Worm (Caenorhabditis elegans) whole organism, L4 larva: ENCODE data around the gene sftd-3.

Experiments
- F10B5.3 ChIP-seq: sonication (generic microtip); optimal IDR thresholded peaks from 2 replicates; lab custom pipeline; 2016; ENCODE audit warnings: mild to moderate bottlenecking, missing genetic modification characterization, missing compliant biosample characterization
- F26F4.8 ChIP-seq: fragments of 200-800 bp; sonication (Bioruptor generic); conservative IDR thresholded peaks from 2 replicates; pipeline ENCODE4 v1.3.6; 2022; ENCODE audit warnings: missing genetic modification characterization, missing compliant biosample characterization
- T20F7.1 ChIP-seq: fragments of 200-800 bp; sonication (Bioruptor generic); optimal IDR thresholded peaks from 2 replicates; lab custom pipeline; 2018; ENCODE audit warnings: mild to moderate bottlenecking, missing genetic modification characterization, missing compliant biosample characterization
- arid-1 ChIP-seq: fragments of 200-800 bp; sonication (Bioruptor generic); conservative IDR thresholded peaks from 2 replicates; pipeline ENCODE4 v1.3.6; 2022; ENCODE audit warnings: missing genetic modification reagents, missing genetic modification characterization, missing compliant biosample characterization
- ceh-20 ChIP-seq: fragments of 200-800 bp; sonication (Bioruptor generic); IDR thresholded peaks from 2 replicates; pipeline ENCODE4 v1.3.6; 2022; ENCODE audit warnings: missing genetic modification reagents, missing genetic modification characterization, missing compliant biosample characterization
- ceh-62 ChIP-seq: sonication (generic microtip); optimal IDR thresholded peaks from 2 replicates; lab custom pipeline; 2017; ENCODE audit warnings: missing biosample characterization, missing genetic modification characterization
- daf-19 ChIP-seq: fragments of 200-800 bp; sonication (Bioruptor generic); conservative IDR thresholded peaks from 2 replicates; pipeline ENCODE4 v1.3.6; 2022; ENCODE audit warnings: missing genetic modification characterization, missing compliant biosample characterization
- dmd-6 ChIP-seq: fragments of 200-800 bp; sonication (Bioruptor generic); IDR thresholded peaks from 2 replicates; pipeline ENCODE4 v1.3.6; 2022; ENCODE audit warnings: missing genetic modification reagents, missing genetic modification characterization, missing compliant biosample characterization
- dmd-9 ChIP-seq: fragments of 200-800 bp; sonication (Bioruptor generic); IDR thresholded peaks from 2 replicates; pipeline ENCODE4 v1.3.6; 2022; ENCODE audit warnings: missing genetic modification reagents, missing genetic modification characterization, missing compliant biosample characterization
- dve-1 ChIP-seq: sonication (generic microtip); optimal IDR thresholded peaks from 2 replicates; lab custom pipeline; 2017; ENCODE audit warnings: antibody characterized with exemption, mild to moderate bottlenecking, missing genetic modification characterization, missing compliant biosample characterization; ENCODE audit not compliant: insufficient read depth
- egl-43 ChIP-seq: fragments of 200-800 bp; sonication (Bioruptor generic); IDR thresholded peaks from 2 replicates; pipeline ENCODE4 v1.3.6; 2022; ENCODE audit warnings: missing genetic modification reagents, missing genetic modification characterization, missing compliant biosample characterization
- lin-39 ChIP-seq: fragments of 150-350 bp; optimal IDR thresholded peaks from 2 replicates; lab custom pipeline; 2014; ENCODE audit warnings: missing biosample characterization, missing genetic modification reagents, missing genetic modification characterization
- madf-5 ChIP-seq, 2 experiments: fragments of 200-800 bp; sonication (Bioruptor generic); IDR thresholded peaks; 2 replicates each; pipeline ENCODE4 v1.3.6; 2022; ENCODE audit warnings: missing compliant biosample characterization in 2 of 2, missing genetic modification characterization in 2 of 2
- madf-9 ChIP-seq: fragments of 200-800 bp; sonication (Bioruptor generic); conservative IDR thresholded peaks from 2 replicates; pipeline ENCODE4 v1.3.6; 2022; ENCODE audit warnings: missing genetic modification reagents, missing genetic modification characterization, missing compliant biosample characterization
- mdt-29 ChIP-seq: fragments of 200-800 bp; sonication (Bioruptor generic); IDR thresholded peaks from 2 replicates; pipeline ENCODE4 v1.3.6; 2022; ENCODE audit warnings: missing genetic modification reagents, missing genetic modification characterization, missing compliant biosample characterization
- mep-1 ChIP-seq: fragments of 150-350 bp; sonication (generic microtip); optimal IDR thresholded peaks from 3 replicates; lab custom pipeline; 2014; ENCODE audit warnings: missing biosample characterization, missing genetic modification characterization
- nhr-10 ChIP-seq: fragments of 150-350 bp; optimal IDR thresholded peaks from 2 replicates; lab custom pipeline; 2014; ENCODE audit warnings: missing biosample characterization, missing genetic modification characterization
- nhr-42 ChIP-seq: fragments of 200-800 bp; sonication (Bioruptor generic); IDR thresholded peaks from 2 replicates; pipeline ENCODE4 v1.3.6; 2022; ENCODE audit warnings: missing genetic modification characterization, missing compliant biosample characterization
- php-3 ChIP-seq: fragments of 200-800 bp; sonication (Bioruptor generic); IDR thresholded peaks from 2 replicates; pipeline ENCODE4 v1.3.6; 2022; ENCODE audit warnings: missing genetic modification reagents, missing genetic modification characterization, missing compliant biosample characterization
- snpc-1.2 ChIP-seq: fragments of 200-800 bp; sonication (Bioruptor generic); IDR thresholded peaks from 2 replicates; pipeline ENCODE4 v1.3.6; 2022; ENCODE audit warnings: missing genetic modification reagents, missing genetic modification characterization, missing compliant biosample characterization
- tag-97 ChIP-seq: fragments of 200-800 bp; sonication (Bioruptor generic); IDR thresholded peaks from 2 replicates; pipeline ENCODE4 v1.3.6; 2022; ENCODE audit warnings: missing genetic modification characterization, missing compliant biosample characterization
- tra-1 ChIP-seq: fragments of 200-800 bp; sonication (Bioruptor generic); IDR thresholded peaks from 2 replicates; pipeline ENCODE4 v1.3.6; 2022; ENCODE audit warnings: missing genetic modification reagents, missing genetic modification characterization, missing compliant biosample characterization
- unc-130 ChIP-seq: sonication (generic microtip); optimal IDR thresholded peaks from 2 replicates; lab custom pipeline; 2016; ENCODE audit warnings: missing genetic modification reagents, missing genetic modification characterization, missing compliant biosample characterization
- unc-39 ChIP-seq: sonication (generic microtip); optimal IDR thresholded peaks from 2 replicates; lab custom pipeline; 2017; ENCODE audit warnings: missing biosample characterization, missing genetic modification characterization
- unc-62 ChIP-seq, 3 experiments: fragments of 150-350 bp in 1 of 3; sonication (generic microtip); optimal IDR thresholded peaks in 2 of 3; peaks in 1 of 3; 1 replicate in 1 of 3; 2 replicates in 2 of 3; lab custom pipeline; 2014 to 2017; ENCODE audit warnings: missing biosample characterization in 3 of 3, missing genetic modification characterization in 3 of 3, missing genetic modification reagents in 3 of 3, missing genotype in 1 of 3
- zfp-3 ChIP-seq: fragments of 200-800 bp; sonication (Bioruptor generic); conservative IDR thresholded peaks from 2 replicates; pipeline ENCODE4 v1.3.6; 2022; ENCODE audit warnings: missing genetic modification reagents, missing genetic modification characterization, missing compliant biosample characterization
- zip-11 ChIP-seq: fragments of 200-800 bp; sonication (Bioruptor generic); IDR thresholded peaks from 2 replicates; pipeline ENCODE4 v1.3.6; 2022; ENCODE audit warnings: missing genetic modification characterization, missing compliant biosample characterization
- ztf-7 ChIP-seq: fragments of 150-350 bp; optimal IDR thresholded peaks from 2 replicates; lab custom pipeline; 2014; ENCODE audit warnings: missing biosample characterization, missing genetic modification characterization

sftd-3 gene

DNA sequence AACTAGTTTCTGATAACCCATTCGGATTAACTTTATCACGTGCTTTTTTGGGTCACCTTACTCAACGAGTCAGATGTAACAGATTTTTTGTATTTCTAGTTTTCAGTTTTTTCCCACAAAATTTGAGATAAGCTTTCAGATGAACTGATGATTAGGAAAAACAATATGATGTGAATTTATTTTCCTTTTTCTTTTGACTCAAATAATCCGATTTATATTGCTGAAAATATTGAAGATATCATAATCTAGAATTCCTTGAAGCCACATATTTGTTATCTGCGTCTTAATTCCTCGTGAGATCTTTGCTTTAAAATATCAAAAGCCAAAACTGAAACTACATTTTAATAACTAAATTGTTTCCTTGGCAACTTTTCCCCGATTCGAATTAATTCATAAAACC is 47.3 kb downstream of the sftd-3 start:
- no peak for TF ChIP-seq T20F7.1 (GFP tag; lab: Kevin White, UChicago)
- TF ChIP-seq dmd-9, result no peak
- TF ChIP-seq nhr-10 (tag; lab: Kevin White, UChicago), result no peak
- TF ChIP-seq unc-62 (GFP tag; optimal IDR thresholded peaks at IDR 0.05 in 1 of 2; lab: Kevin White, UChicago), result no peak
- no peak for TF ChIP-seq unc-62 (tag; optimal IDR thresholded peaks at IDR 0.05; lab: Kevin White, UChicago)
- TF ChIP-seq zfp-3 (GFP tag; lab: Robert Waterston, UW), result no peak
- no peak for TF ChIP-seq F10B5.3 (tag; lab: Kevin White, UChicago)
- no peak for TF ChIP-seq F26F4.8 (GFP tag; lab: Robert Waterston, UW)
- no peak for TF ChIP-seq daf-19 (GFP tag; lab: Robert Waterston, UW)

ce11 chrII:8914654-8915053 is 49.3 kb downstream of the sftd-3 start:
- TF ChIP-seq php-3 (GFP tag; lab: Robert Waterston, UW) (no peak), ztf-7 (tag; lab: Kevin White, UChicago) (no peak), madf-5 (GFP tag; IDR thresholded peaks at IDR 0.05; lab: Robert Waterston, UW) (no peak), ceh-20 (GFP tag; lab: Robert Waterston, UW) (peak; percentile 68; the same call in 1 of the 2 replicates), tag-97 (no peak), unc-130 (GFP tag; lab: Kevin White, UChicago) (no peak), nhr-10 (tag; lab: Kevin White, UChicago) (no peak), tra-1 (GFP tag; lab: Robert Waterston, UW) (peak; percentile 47; the same call in 1 of the 2 replicates), unc-62 (GFP tag; optimal IDR thresholded peaks at IDR 0.05 in 1 of 2; lab: Kevin White, UChicago) (no peak), unc-62 (tag; optimal IDR thresholded peaks at IDR 0.05; lab: Kevin White, UChicago) (no peak), unc-39 (tag; lab: Kevin White, UChicago) (no peak), egl-43 (GFP tag; lab: Robert Waterston, UW) (no peak), dve-1 (tag; lab: Kevin White, UChicago) (peak; percentile 15), dmd-6 (GFP tag; lab: Robert Waterston, UW) (peak; percentile 89)
- TF ChIP-seq, all 104 proteins: peak for 4

DNA sequence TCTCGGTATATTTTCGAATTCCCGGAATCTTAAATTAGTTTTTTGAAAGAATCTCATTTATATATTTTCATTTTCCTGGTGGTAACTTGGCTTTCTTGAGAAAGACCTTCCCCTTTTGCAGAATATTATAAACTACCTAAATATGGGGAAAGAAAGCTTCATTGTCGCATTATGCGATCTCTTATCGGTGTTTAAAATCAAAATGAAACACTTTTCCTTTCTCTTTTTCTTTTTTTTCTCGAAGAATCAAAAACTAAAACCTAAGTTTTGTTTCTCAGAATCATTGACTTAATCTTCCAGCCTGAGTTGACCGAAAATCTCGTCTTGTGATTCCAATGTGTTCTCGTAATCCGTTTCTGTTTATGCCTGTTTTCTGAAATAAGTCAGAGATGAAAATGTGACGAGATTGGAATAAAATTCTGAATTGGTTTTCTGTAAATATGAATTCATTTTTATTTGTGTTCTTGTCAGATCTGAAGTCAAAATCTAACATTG is 51.4 kb downstream of the sftd-3 start:
- TF ChIP-seq lin-39 (tag; lab: Kevin White, UChicago) (no peak), mep-1 (tag; lab: Kevin White, UChicago) (no peak)

ce11 chrII:8911929-8912328 is 52.0 kb downstream of the sftd-3 start, which contains the start of gene B0457.4:
Gene B0457.4, minus strand, starts transcription at chrII:8912029.
- TF ChIP-seq T20F7.1 (GFP tag; lab: Kevin White, UChicago), result no peak
- no peak for TF ChIP-seq zip-11 (GFP tag; lab: Robert Waterston, UW)
- no peak for TF ChIP-seq tag-97
- no peak for TF ChIP-seq arid-1 (GFP tag; lab: Robert Waterston, UW)
- TF ChIP-seq mdt-29 (GFP tag; lab: Robert Waterston, UW), result no peak
- no peak for TF ChIP-seq zfp-3 (GFP tag; lab: Robert Waterston, UW)
- TF ChIP-seq nhr-10 (tag; lab: Kevin White, UChicago), result no peak
- TF ChIP-seq snpc-1.2 (GFP tag; lab: Robert Waterston, UW), result no peak
- TF ChIP-seq nhr-42 (GFP tag; lab: Robert Waterston, UW), result no peak
- no peak for TF ChIP-seq ceh-62 (tag; lab: Kevin White, UChicago)
- no peak for TF ChIP-seq madf-9 (GFP tag; lab: Robert Waterston, UW)
- no peak for TF ChIP-seq unc-62 (GFP tag; optimal IDR thresholded peaks at IDR 0.05 in 1 of 2; lab: Kevin White, UChicago)
- no peak for TF ChIP-seq unc-62 (tag; optimal IDR thresholded peaks at IDR 0.05; lab: Kevin White, UChicago)
